Fruit fly (Drosophila melanogaster) whole organism, embryonic: Measurements from ENCODE around the gene crc.

Source experiments
- Dbx ChIP-seq: fragments of 200-800 bp; sonication (Bioruptor generic); IDR thresholded peaks from 3 replicates; pipeline ENCODE4 v1.3.6; 2022; ENCODE audit warnings: missing biosample characterization, missing genetic modification characterization
- Jarid2 ChIP-seq: fragments of 200-800 bp; sonication (Bioruptor generic); optimal IDR thresholded peaks from 3 replicates; lab custom pipeline; 2017; ENCODE audit warnings: mild to moderate bottlenecking, missing biosample characterization, missing genetic modification reagents, missing genetic modification characterization
- dpn ChIP-seq, 2 experiments: fragments of 200-800 bp; sonication (Bioruptor generic); optimal IDR thresholded peaks; 3 replicates each; lab custom pipeline; 2016; ENCODE audit warnings: missing biosample characterization in 2 of 2, missing genetic modification characterization in 2 of 2
- eve ChIP-seq, 2 experiments: fragments of >200 bp; optimal IDR thresholded peaks; 2 replicates each; lab custom pipeline; 2017; ENCODE audit warnings: missing biosample characterization in 2 of 2, missing genetic modification characterization in 2 of 2
- jigr1 ChIP-seq: fragments of 200-800 bp; sonication (Bioruptor generic); IDR thresholded peaks from 3 replicates; pipeline ENCODE4 v1.3.6; 2022; ENCODE audit warnings: missing biosample characterization, missing genetic modification characterization
- jumu ChIP-seq: fragments of 200-800 bp; sonication (Bioruptor generic); optimal IDR thresholded peaks from 3 replicates; lab custom pipeline; 2016; ENCODE audit warnings: missing biosample characterization, missing genetic modification characterization
- vvl ChIP-seq: fragments of 200-800 bp; sonication (Bioruptor generic); IDR thresholded peaks from 2 replicates; pipeline ENCODE4 v1.3.6; 2022; ENCODE audit warnings: missing biosample characterization, missing genetic modification characterization
- z ChIP-seq: fragments of 200-800 bp; sonication (Bioruptor generic); IDR thresholded peaks from 3 replicates; pipeline ENCODE4 v1.3.6; 2022; ENCODE audit warnings: missing biosample characterization, missing genetic modification characterization

- TF ChIP-seq Jarid2, result no peak
- TF ChIP-seq jumu, result no peak
- TF ChIP-seq vvl (GFP tag; lab: Robert Waterston, UW), result no peak
- no peak for TF ChIP-seq eve (GFP tag; optimal IDR thresholded peaks at IDR 0.05; lab: Kevin White, UChicago)
- TF ChIP-seq Dbx (GFP tag; lab: Robert Waterston, UW), result no peak
- no peak for TF ChIP-seq z (GFP tag; lab: Robert Waterston, UW)
- TF ChIP-seq dpn (GFP tag; optimal IDR thresholded peaks at IDR 0.05; lab: Kevin White, UChicago), result no peak
- no peak for TF ChIP-seq jigr1
These were observed 31.0 kb downstream of the crc start for dm6 chr2L:21341706-21342105.
